Fruit fly (Drosophila melanogaster) whole organism, embryonic: Measurements from ENCODE around the gene sdt.

ENCODE experiments used
- Ada2b ChIP-seq: fragments of 200-800 bp; sonication (Bioruptor generic); IDR thresholded peaks from 2 replicates; pipeline ENCODE4 v1.3.6; 2022; ENCODE audit warnings: missing biosample characterization, missing genetic modification characterization
- CG10267 ChIP-seq: fragments of 200-800 bp; sonication (Bioruptor generic); optimal IDR thresholded peaks from 2 replicates; lab custom pipeline; 2018; ENCODE audit warnings: missing biosample characterization, mild to moderate bottlenecking, missing genetic modification characterization, moderate library complexity
- CG11085 ChIP-seq: fragments of 200-800 bp; sonication (Bioruptor generic); IDR thresholded peaks from 2 replicates; pipeline ENCODE4 v1.3.6; 2022; ENCODE audit warnings: missing biosample characterization, missing genetic modification characterization
- CG12659 ChIP-seq: fragments of 200-800 bp; sonication (Bioruptor generic); optimal IDR thresholded peaks from 3 replicates; lab custom pipeline; 2017; ENCODE audit warnings: mild to moderate bottlenecking, missing biosample characterization, missing genetic modification reagents, missing genetic modification characterization
- CG13287 ChIP-seq: fragments of 200-800 bp; sonication (Bioruptor generic); IDR thresholded peaks from 2 replicates; pipeline ENCODE4 v1.3.6; 2022; ENCODE audit warnings: missing biosample characterization, missing genetic modification characterization; ENCODE audit not compliant: partially characterized antibody
- CG15514 ChIP-seq: fragments of 200-800 bp; sonication (Bioruptor generic); optimal IDR thresholded peaks from 3 replicates; lab custom pipeline; 2017; ENCODE audit warnings: missing biosample characterization, missing genetic modification characterization, mild to moderate bottlenecking, moderate library complexity, missing genetic modification reagents
- CG1647 ChIP-seq: fragments of 200-800 bp; sonication (Bioruptor generic); optimal IDR thresholded peaks from 3 replicates; lab custom pipeline; 2016; ENCODE audit warnings: missing biosample characterization, missing genetic modification characterization
- CG18011 ChIP-seq: fragments of 200-800 bp; sonication (Bioruptor generic); optimal IDR thresholded peaks from 2 replicates; lab custom pipeline; 2017; ENCODE audit warnings: missing biosample characterization, missing genetic modification characterization, mild to moderate bottlenecking, moderate library complexity, missing genotype
- CG2116 ChIP-seq: fragments of 200-800 bp; sonication (Bioruptor generic); optimal IDR thresholded peaks from 3 replicates; lab custom pipeline; 2018; ENCODE audit warnings: missing biosample characterization, mild to moderate bottlenecking, missing genetic modification characterization
- CG2678 ChIP-seq: fragments of 200-800 bp; sonication (Bioruptor generic); optimal IDR thresholded peaks from 3 replicates; lab custom pipeline; 2019; ENCODE audit warnings: missing biosample characterization, mild to moderate bottlenecking, missing genetic modification characterization, moderate library complexity
- CG32532 ChIP-seq: fragments of 200-800 bp; sonication (Bioruptor generic); IDR thresholded peaks from 2 replicates; pipeline ENCODE4 v1.3.6; 2022; ENCODE audit warnings: missing biosample characterization, missing genetic modification characterization
- CG4617 ChIP-seq: fragments of 200-800 bp; sonication (Bioruptor generic); optimal IDR thresholded peaks from 3 replicates; lab custom pipeline; 2016; ENCODE audit warnings: missing biosample characterization, missing genetic modification characterization, borderline replicate concordance
- CG4707 ChIP-seq: fragments of 200-800 bp; sonication (Bioruptor generic); optimal IDR thresholded peaks from 2 replicates; lab custom pipeline; 2018; ENCODE audit warnings: missing biosample characterization, mild to moderate bottlenecking, missing genetic modification characterization, moderate library complexity
- CG6765 ChIP-seq: fragments of 200-800 bp; sonication (Bioruptor generic); optimal IDR thresholded peaks from 3 replicates; lab custom pipeline; 2017; ENCODE audit warnings: missing biosample characterization, mild to moderate bottlenecking, missing genetic modification characterization
- CG6813 ChIP-seq: fragments of 200-800 bp; sonication (Bioruptor generic); optimal IDR thresholded peaks from 2 replicates; lab custom pipeline; 2017; ENCODE audit warnings: missing biosample characterization, missing genetic modification characterization, mild to moderate bottlenecking, moderate library complexity, missing genetic modification reagents
- CG8281 ChIP-seq: fragments of 200-800 bp; sonication (Bioruptor generic); optimal IDR thresholded peaks from 2 replicates; lab custom pipeline; 2018; ENCODE audit warnings: missing biosample characterization, mild to moderate bottlenecking, missing genetic modification characterization, moderate library complexity
- CG8359 ChIP-seq: fragments of 200-800 bp; sonication (Bioruptor generic); optimal IDR thresholded peaks from 2 replicates; lab custom pipeline; 2017; ENCODE audit warnings: missing biosample characterization, mild to moderate bottlenecking, missing genetic modification characterization, borderline replicate concordance
- CG9797 ChIP-seq: fragments of 200-800 bp; sonication (Bioruptor generic); optimal IDR thresholded peaks from 3 replicates; lab custom pipeline; 2018; ENCODE audit warnings: missing biosample characterization, mild to moderate bottlenecking, missing genetic modification characterization
- CTCF ChIP-seq: fragments of 200-800 bp; sonication (Bioruptor generic); optimal IDR thresholded peaks from 2 replicates; lab custom pipeline; 2017; ENCODE audit warnings: missing biosample characterization, mild to moderate bottlenecking, missing genetic modification characterization, moderate library complexity
- Dbx ChIP-seq: fragments of 200-800 bp; sonication (Bioruptor generic); IDR thresholded peaks from 3 replicates; pipeline ENCODE4 v1.3.6; 2022; ENCODE audit warnings: missing biosample characterization, missing genetic modification characterization
- E2f2 ChIP-seq: fragments of 200-800 bp; sonication (Bioruptor generic); IDR thresholded peaks from 2 replicates; pipeline ENCODE4 v1.3.6; 2022; ENCODE audit warnings: missing biosample characterization, missing genetic modification characterization
- Ets97D ChIP-seq: fragments of 200-800 bp; sonication (Bioruptor generic); optimal IDR thresholded peaks from 3 replicates; lab custom pipeline; 2016; ENCODE audit warnings: missing biosample characterization, missing genetic modification characterization
- HLH54F ChIP-seq: fragments of 200-800 bp; sonication (Bioruptor generic); optimal IDR thresholded peaks from 3 replicates; lab custom pipeline; 2016; ENCODE audit warnings: missing biosample characterization, missing genetic modification characterization
- MESR4 ChIP-seq: fragments of 200-800 bp; sonication (Bioruptor generic); optimal IDR thresholded peaks from 2 replicates; lab custom pipeline; 2018; ENCODE audit warnings: missing biosample characterization, mild to moderate bottlenecking, missing genetic modification characterization, moderate library complexity
- Oli ChIP-seq: fragments of 200-800 bp; sonication (Bioruptor generic); optimal IDR thresholded peaks from 2 replicates; lab custom pipeline; 2018; ENCODE audit warnings: missing biosample characterization, mild to moderate bottlenecking, missing genetic modification characterization, moderate library complexity
- PHDP ChIP-seq: fragments of 200-800 bp; sonication (Bioruptor generic); optimal IDR thresholded peaks from 3 replicates; lab custom pipeline; 2018; ENCODE audit warnings: missing biosample characterization, mild to moderate bottlenecking, missing genetic modification characterization, moderate library complexity
- Scr ChIP-seq: fragments of 200-800 bp; sonication (Bioruptor generic); IDR thresholded peaks from 2 replicates; pipeline ENCODE4 v1.3.6; 2022; ENCODE audit warnings: missing biosample characterization, missing genetic modification characterization; ENCODE audit not compliant: partially characterized antibody
- Side ChIP-seq: fragments of 200-800 bp; sonication (Bioruptor generic); optimal IDR thresholded peaks from 2 replicates; lab custom pipeline; 2016; ENCODE audit warnings: missing biosample characterization, missing genetic modification characterization
- Sin3A ChIP-seq: fragments of >200 bp; optimal IDR thresholded peaks from 2 replicates; lab custom pipeline; 2018
- TFAM ChIP-seq: fragments of 200-800 bp; sonication (Bioruptor generic); optimal IDR thresholded peaks from 2 replicates; lab custom pipeline; 2017; ENCODE audit warnings: missing biosample characterization, missing genetic modification characterization, inconsistent platforms
- bigmax ChIP-seq: fragments of 200-800 bp; sonication (Bioruptor generic); optimal IDR thresholded peaks from 2 replicates; lab custom pipeline; 2018; ENCODE audit warnings: missing biosample characterization, mild to moderate bottlenecking, missing genetic modification characterization
- chinmo ChIP-seq: fragments of 200-800 bp; sonication (Bioruptor generic); IDR thresholded peaks from 4 replicates; pipeline ENCODE4 v1.3.6; 2022; ENCODE audit warnings: missing biosample characterization, missing genetic modification characterization; ENCODE audit not compliant: partially characterized antibody
- gfzf ChIP-seq: fragments of 200-800 bp; sonication (Bioruptor generic); optimal IDR thresholded peaks from 2 replicates; lab custom pipeline; 2016; ENCODE audit warnings: missing biosample characterization, mild to moderate bottlenecking, missing genetic modification characterization, moderate library complexity
- lbe ChIP-seq: fragments of 200-800 bp; sonication (Bioruptor generic); optimal IDR thresholded peaks from 2 replicates; lab custom pipeline; 2016; ENCODE audit warnings: missing biosample characterization, mild to moderate bottlenecking, missing genetic modification characterization
- lola ChIP-seq, 3 experiments: fragments of >200 bp in 2 of 3; fragments of 200-800 bp in 1 of 3; sonication (Bioruptor generic) in 1 of 3; optimal IDR thresholded peaks; 2 replicates each; lab custom pipeline; 2017 to 2019; ENCODE audit warnings: missing biosample characterization in 3 of 3, missing genetic modification characterization in 3 of 3, mild to moderate bottlenecking in 1 of 3, moderate library complexity in 1 of 3
- p53 ChIP-seq: fragments of 200-800 bp; sonication (Bioruptor generic); optimal IDR thresholded peaks from 2 replicates; lab custom pipeline; 2016; ENCODE audit warnings: missing biosample characterization, missing genetic modification characterization
- phol ChIP-seq: fragments of 200-800 bp; sonication (Bioruptor generic); optimal IDR thresholded peaks from 3 replicates; lab custom pipeline; 2018; ENCODE audit warnings: missing biosample characterization, mild to moderate bottlenecking, missing genetic modification characterization, moderate library complexity
- sens ChIP-seq: fragments of 200-800 bp; sonication (Bioruptor generic); peaks from one replicate; lab custom pipeline; 2016; ENCODE audit warnings: missing biosample characterization, missing genetic modification characterization
- sna ChIP-seq: fragments of 200-800 bp; sonication (Bioruptor generic); IDR thresholded peaks from 2 replicates; pipeline ENCODE4 v1.3.6; 2022; ENCODE audit warnings: missing biosample characterization, missing genetic modification characterization; ENCODE audit not compliant: partially characterized antibody
- sqz ChIP-seq: fragments of 200-800 bp; sonication (Bioruptor generic); optimal IDR thresholded peaks from 3 replicates; lab custom pipeline; 2018; ENCODE audit warnings: missing biosample characterization, mild to moderate bottlenecking, missing genetic modification characterization
- stc ChIP-seq: fragments of 200-800 bp; sonication (Bioruptor generic); IDR thresholded peaks from 2 replicates; pipeline ENCODE4 v1.3.6; 2022; ENCODE audit warnings: missing biosample characterization, missing genetic modification characterization
- stwl ChIP-seq: fragments of 200-800 bp; sonication (Bioruptor generic); optimal IDR thresholded peaks from 3 replicates; lab custom pipeline; 2018; ENCODE audit warnings: missing biosample characterization, mild to moderate bottlenecking, missing genetic modification characterization, moderate library complexity
- tgo ChIP-seq: fragments of 200-800 bp; sonication (Bioruptor generic); IDR thresholded peaks from 3 replicates; pipeline ENCODE4 v1.3.6; 2022; ENCODE audit warnings: missing biosample characterization, missing genetic modification characterization
- unc-4 ChIP-seq: fragments of 200-800 bp; sonication (Bioruptor generic); IDR thresholded peaks from 2 replicates; pipeline ENCODE4 v1.3.6; 2022; ENCODE audit warnings: missing biosample characterization, missing genetic modification characterization; ENCODE audit not compliant: partially characterized antibody
- unpg ChIP-seq: fragments of 200-800 bp; sonication (Bioruptor generic); optimal IDR thresholded peaks from 3 replicates; lab custom pipeline; 2018; ENCODE audit warnings: missing biosample characterization, mild to moderate bottlenecking, missing genetic modification characterization, moderate library complexity
- z ChIP-seq: fragments of 200-800 bp; sonication (Bioruptor generic); IDR thresholded peaks from 3 replicates; pipeline ENCODE4 v1.3.6; 2022; ENCODE audit warnings: missing biosample characterization, missing genetic modification characterization

Gene sdt

dm6 chrX:8243966-8244895, 65.9 kb downstream of the sdt start, which contains the start of gene sni (continued):
- peak; percentile 1 for TF ChIP-seq CG6765 (GFP tag; lab: Kevin White, UChicago)
- TF ChIP-seq CG8359 (GFP tag; lab: Kevin White, UChicago) = no peak
- no peak for TF ChIP-seq Oli (tag; lab: Kevin White, UChicago)
- no peak for TF ChIP-seq HLH54F (GFP tag; lab: Kevin White, UChicago)
- 0 out of 3 replicates have a peak, but pooled peaks have one; percentile 13 for TF ChIP-seq tgo
- no peak for TF ChIP-seq z
- TF ChIP-seq phol = peak; percentile 11
- TF ChIP-seq Scr (GFP tag; lab: Robert Waterston, UW) = peak; percentile 49
- TF ChIP-seq lola (GFP tag; optimal IDR thresholded peaks at IDR 0.05; lab: Kevin White, UChicago) = no peak
- TF ChIP-seq CG2678 (tag; lab: Kevin White, UChicago) = peak; percentile 58
- TF ChIP-seq CG10267 (tag; lab: Kevin White, UChicago) = no peak
- no peak for TF ChIP-seq Dbx (GFP tag; lab: Robert Waterston, UW)
- TF ChIP-seq sens (GFP tag; lab: Kevin White, UChicago) = peak; percentile 66
- no peak for TF ChIP-seq TFAM
- TF ChIP-seq stc = no peak
- TF ChIP-seq CG4707 = no peak
- TF ChIP-seq p53 (GFP tag; lab: Kevin White, UChicago) = no peak
- peak; percentile 5 for TF ChIP-seq PHDP (tag; lab: Kevin White, UChicago)
- TF ChIP-seq unc-4 (GFP tag; lab: Robert Waterston, UW) = no peak
- no peak for TF ChIP-seq lbe (GFP tag; lab: Kevin White, UChicago)
- peak; percentile 12 for TF ChIP-seq Side (GFP tag; lab: Kevin White, UChicago)
- TF ChIP-seq CG6813 (GFP tag; lab: Kevin White, UChicago) = no peak
- TF ChIP-seq CG11085 (GFP tag; lab: Robert Waterston, UW) = no peak

dm6 chrX:8251268-8251996, 73.1 kb downstream of the sdt start, which contains the start of gene ND-75:
Gene ND-75, minus strand, starts transcription at chrX:8251687.
- TF ChIP-seq CG8281 (tag; lab: Kevin White, UChicago) (no peak), CG12659 (GFP tag; lab: Kevin White, UChicago) (peak; percentile 33), chinmo (GFP tag; lab: Robert Waterston, UW) (no peak), CG1647 (GFP tag; lab: Kevin White, UChicago) (no peak), unpg (GFP tag; lab: Kevin White, UChicago) (no peak), CG4617 (GFP tag; lab: Kevin White, UChicago) (peak; percentile 49), CG2116 (peak; percentile 66), sna (GFP tag; lab: Robert Waterston, UW) (no peak), CG32532 (GFP tag; lab: Robert Waterston, UW) (no peak), Ets97D (peak; percentile 50), gfzf (GFP tag; lab: Kevin White, UChicago) (peak; percentile 13), bigmax (GFP tag; lab: Kevin White, UChicago) (no peak), CG13287 (peak; percentile 33), E2f2 (GFP tag; lab: Robert Waterston, UW) (peak; percentile 72; the same call in 1 of the 2 replicates), stwl (tag; lab: Kevin White, UChicago) (peak; percentile 45), CG9797 (peak; percentile 22), CG15514 (GFP tag; lab: Kevin White, UChicago) (peak; percentile 38), Sin3A (lab: Kevin White, UChicago) (peak; percentile 77), Ada2b (GFP tag; lab: Robert Waterston, UW) (no peak), sqz (GFP tag; lab: Kevin White, UChicago) (peak; percentile 46), CTCF (GFP tag; lab: Kevin White, UChicago) (peak; percentile 93), CG18011 (GFP tag; lab: Kevin White, UChicago) (peak; percentile 3), MESR4 (GFP tag; lab: Kevin White, UChicago) (peak; percentile 69), CG10267 (tag; lab: Kevin White, UChicago) (peak; percentile 20)
